Fruit fly (Drosophila melanogaster) whole organism, adult: ENCODE results near the gene CG2186.

Source experiments
- CG11617 ChIP-seq: fragments of 200-800 bp; sonication (Bioruptor generic); optimal IDR thresholded peaks from 2 replicates; lab custom pipeline; 2017; ENCODE audit warnings: mild to moderate bottlenecking, missing biosample characterization, missing genetic modification reagents, missing genetic modification characterization
- CG12768 ChIP-seq: fragments of 200-800 bp; sonication (Bioruptor generic); optimal IDR thresholded peaks from 2 replicates; lab custom pipeline; 2017; ENCODE audit warnings: missing biosample characterization, missing genetic modification characterization, mild to moderate bottlenecking, moderate library complexity, missing genetic modification reagents
- CG14711 ChIP-seq: fragments of 200-800 bp; sonication (Bioruptor generic); optimal IDR thresholded peaks from 2 replicates; lab custom pipeline; 2018; ENCODE audit warnings: missing biosample characterization, mild to moderate bottlenecking, missing genetic modification characterization, moderate library complexity
- CG1620 ChIP-seq: fragments of 200-800 bp; sonication (Bioruptor generic); optimal IDR thresholded peaks from 2 replicates; lab custom pipeline; 2016; ENCODE audit warnings: missing biosample characterization, missing genetic modification characterization
- CG33017 ChIP-seq: fragments of 200-800 bp; sonication (Bioruptor generic); optimal IDR thresholded peaks from 2 replicates; lab custom pipeline; 2018; ENCODE audit warnings: missing biosample characterization, mild to moderate bottlenecking, missing genetic modification characterization, moderate library complexity
- CG5204 ChIP-seq: fragments of 200-800 bp; sonication (Bioruptor generic); optimal IDR thresholded peaks from 2 replicates; lab custom pipeline; 2016; ENCODE audit warnings: missing biosample characterization, missing genetic modification characterization
- CG7045 ChIP-seq: fragments of 200-800 bp; sonication (Bioruptor generic); optimal IDR thresholded peaks from 2 replicates; lab custom pipeline; 2017; ENCODE audit warnings: missing biosample characterization, mild to moderate bottlenecking, missing genetic modification characterization
- CG7101 ChIP-seq: fragments of 200-800 bp; sonication (Bioruptor generic); optimal IDR thresholded peaks from 2 replicates; lab custom pipeline; 2018; ENCODE audit warnings: missing biosample characterization, mild to moderate bottlenecking, missing genetic modification characterization, moderate library complexity
- Clk ChIP-seq: fragments of 200-800 bp; sonication (Bioruptor generic); optimal IDR thresholded peaks from 2 replicates; lab custom pipeline; 2017; ENCODE audit warnings: missing biosample characterization, missing genetic modification characterization
- Crg-1 ChIP-seq: fragments of 200-800 bp; sonication (Bioruptor generic); optimal IDR thresholded peaks from 2 replicates; lab custom pipeline; 2016; ENCODE audit warnings: missing biosample characterization, missing genetic modification characterization
- Hr96 ChIP-seq: fragments of 200-800 bp; sonication (Bioruptor generic); optimal IDR thresholded peaks from 2 replicates; lab custom pipeline; 2016; ENCODE audit warnings: missing biosample characterization, missing genetic modification characterization
- Mnt ChIP-seq: fragments of 200-800 bp; sonication (Bioruptor generic); optimal IDR thresholded peaks from 2 replicates; lab custom pipeline; 2016; ENCODE audit warnings: missing biosample characterization, mild to moderate bottlenecking, missing genetic modification characterization
- bab1 ChIP-seq: fragments of 200-800 bp; sonication (Bioruptor generic); optimal IDR thresholded peaks from 3 replicates; lab custom pipeline; 2019; ENCODE audit warnings: missing biosample characterization, mild to moderate bottlenecking, missing genetic modification characterization, moderate library complexity
- cic ChIP-seq: fragments of 200-800 bp; sonication (Bioruptor generic); optimal IDR thresholded peaks from 2 replicates; lab custom pipeline; 2017; ENCODE audit warnings: missing biosample characterization, mild to moderate bottlenecking, missing genetic modification characterization, moderate library complexity
- cnc ChIP-seq, 2 experiments: fragments of >200 bp; optimal IDR thresholded peaks; 2 replicates each; lab custom pipeline; 2017
- kay ChIP-seq: fragments of 200-800 bp; sonication (Bioruptor generic); peaks from one replicate; lab custom pipeline; 2016; ENCODE audit warnings: missing biosample characterization, missing genetic modification characterization, borderline replicate concordance
- ovo ChIP-seq: fragments of 200-800 bp; sonication (Bioruptor generic); optimal IDR thresholded peaks from 2 replicates; lab custom pipeline; 2016; ENCODE audit warnings: missing biosample characterization, missing genetic modification characterization
- pad ChIP-seq: fragments of 200-800 bp; sonication (Bioruptor generic); optimal IDR thresholded peaks from 3 replicates; lab custom pipeline; 2017; ENCODE audit warnings: missing biosample characterization, missing genetic modification characterization, mild to moderate bottlenecking, moderate library complexity, missing genetic modification reagents
- tj ChIP-seq: fragments of 200-800 bp; sonication (Bioruptor generic); optimal IDR thresholded peaks from 3 replicates; lab custom pipeline; 2017; ENCODE audit warnings: missing biosample characterization, mild to moderate bottlenecking, missing genetic modification characterization, moderate library complexity
- toe ChIP-seq: fragments of 200-800 bp; sonication (Bioruptor generic); optimal IDR thresholded peaks from 2 replicates; lab custom pipeline; 2016; ENCODE audit warnings: missing biosample characterization, missing genetic modification characterization

The CG2186 gene

dm6 chrX:10857376-10857775 lies at the start of gene CG2186, which contains the start of gene sofe:
Gene CG2186 (plus strand): TSS chrX:10857655.
Gene sofe (minus strand): TSS chrX:10857413.
- TF ChIP-seq bab1 (GFP tag; lab: Kevin White, UChicago) (peak; percentile 73), CG7101 (tag; lab: Kevin White, UChicago) (peak; percentile 77), CG14711 (tag; lab: Kevin White, UChicago) (peak; percentile 61), pad (GFP tag; lab: Kevin White, UChicago) (peak; percentile 43), CG7045 (GFP tag; lab: Kevin White, UChicago) (no peak), cnc (optimal IDR thresholded peaks at IDR 0.05; lab: Kevin White, UChicago) (no peak), Clk (GFP tag; lab: Kevin White, UChicago) (no peak), Hr96 (no peak), tj (peak; percentile 35), CG1620 (GFP tag; lab: Kevin White, UChicago) (peak; percentile 84), CG11617 (GFP tag; lab: Kevin White, UChicago) (peak; percentile 5), CG12768 (no peak), Mnt (peak; percentile 63), ovo (GFP tag; lab: Kevin White, UChicago) (peak; percentile 92), toe (GFP tag; lab: Kevin White, UChicago) (peak; percentile 75), Crg-1 (GFP tag; lab: Kevin White, UChicago) (peak; percentile 60), cic (GFP tag; lab: Kevin White, UChicago) (no peak)

- TF ChIP-seq toe (GFP tag; lab: Kevin White, UChicago), result no peak
- TF ChIP-seq CG33017, result no peak
- TF ChIP-seq pad (GFP tag; lab: Kevin White, UChicago), result no peak
- no peak for TF ChIP-seq ovo (GFP tag; lab: Kevin White, UChicago)
- TF ChIP-seq Clk (GFP tag; lab: Kevin White, UChicago), result no peak
- TF ChIP-seq cic (GFP tag; lab: Kevin White, UChicago), result no peak
- TF ChIP-seq cnc (optimal IDR thresholded peaks at IDR 0.05; lab: Kevin White, UChicago), result no peak
- TF ChIP-seq CG1620 (GFP tag; lab: Kevin White, UChicago), result no peak
- TF ChIP-seq CG14711 (tag; lab: Kevin White, UChicago), result no peak
- TF ChIP-seq CG7045 (GFP tag; lab: Kevin White, UChicago), result no peak
- TF ChIP-seq Mnt, result no peak
- TF ChIP-seq CG11617 (GFP tag; lab: Kevin White, UChicago), result no peak
- no peak for TF ChIP-seq CG5204 (GFP tag; lab: Kevin White, UChicago)
- TF ChIP-seq CG12768, result no peak
- no peak for TF ChIP-seq Crg-1 (GFP tag; lab: Kevin White, UChicago)
- TF ChIP-seq CG7101 (tag; lab: Kevin White, UChicago), result no peak
- TF ChIP-seq Hr96, result no peak
- no peak for TF ChIP-seq kay (GFP tag; lab: Kevin White, UChicago)
- TF ChIP-seq bab1 (GFP tag; lab: Kevin White, UChicago), result no peak
Observed at dm6 chrX:10808684-10809083, 48.8 kb upstream of the CG2186 start.

- no peak for TF ChIP-seq CG1620 (GFP tag; lab: Kevin White, UChicago)
- TF ChIP-seq CG12768, result no peak
- no peak for TF ChIP-seq cnc (optimal IDR thresholded peaks at IDR 0.05; lab: Kevin White, UChicago)
- TF ChIP-seq CG33017, result no peak
- TF ChIP-seq CG11617 (GFP tag; lab: Kevin White, UChicago), result no peak
- TF ChIP-seq pad (GFP tag; lab: Kevin White, UChicago), result no peak
- no peak for TF ChIP-seq CG5204 (GFP tag; lab: Kevin White, UChicago)
- no peak for TF ChIP-seq Hr96
- TF ChIP-seq CG7045 (GFP tag; lab: Kevin White, UChicago), result no peak
- TF ChIP-seq Mnt, result no peak
- no peak for TF ChIP-seq bab1 (GFP tag; lab: Kevin White, UChicago)
- no peak for TF ChIP-seq tj
- no peak for TF ChIP-seq Crg-1 (GFP tag; lab: Kevin White, UChicago)
- no peak for TF ChIP-seq cic (GFP tag; lab: Kevin White, UChicago)
- no peak for TF ChIP-seq ovo (GFP tag; lab: Kevin White, UChicago)
Observed at dm6 chrX:10814113-10814512, 43.3 kb upstream of the CG2186 start.

- TF ChIP-seq Clk (GFP tag; lab: Kevin White, UChicago), result no peak
- no peak for TF ChIP-seq CG1620 (GFP tag; lab: Kevin White, UChicago)
- TF ChIP-seq cnc (optimal IDR thresholded peaks at IDR 0.05; lab: Kevin White, UChicago), result no peak
- no peak for TF ChIP-seq kay (GFP tag; lab: Kevin White, UChicago)
- TF ChIP-seq ovo (GFP tag; lab: Kevin White, UChicago), result no peak
Observed at dm6 chrX:10814832-10815372, 42.6 kb upstream of the CG2186 start.

dm6 chrX:10815511-10816080 lies 41.9 kb upstream of the CG2186 start:
- TF ChIP-seq CG14711 (tag; lab: Kevin White, UChicago) (no peak), pad (GFP tag; lab: Kevin White, UChicago) (peak; percentile 95), tj (peak; percentile 57)

dm6 chrX:10816856-10817255 lies 40.6 kb upstream of the CG2186 start:
- TF ChIP-seq CG7045 (GFP tag; lab: Kevin White, UChicago) (no peak), toe (GFP tag; lab: Kevin White, UChicago) (no peak), Hr96 (no peak)
